Worm (Caenorhabditis elegans) whole organism, late embryonic: ENCODE data around the gene C14A6.8.

ENCODE experiments used
- C08G9.2 ChIP-seq: sonication (generic microtip); optimal IDR thresholded peaks from 2 replicates; lab custom pipeline; 2016; ENCODE audit warnings: mild to moderate bottlenecking, missing genetic modification characterization, moderate library complexity, missing compliant biosample characterization
- C38D4.7 ChIP-seq: fragments of 200-800 bp; sonication (Bioruptor generic); optimal IDR thresholded peaks from 2 replicates; lab custom pipeline; 2018; ENCODE audit warnings: mild to moderate bottlenecking, missing genetic modification characterization, moderate library complexity, missing compliant biosample characterization
- F13H6.1 ChIP-seq: sonication (generic microtip); optimal IDR thresholded peaks from 2 replicates; lab custom pipeline; 2016; ENCODE audit warnings: missing genetic modification characterization, missing compliant biosample characterization
- ceh-18 ChIP-seq: sonication (generic microtip); optimal IDR thresholded peaks from 2 replicates; lab custom pipeline; 2016; ENCODE audit warnings: missing genetic modification characterization, missing compliant biosample characterization
- ceh-2 ChIP-seq: sonication (generic microtip); optimal IDR thresholded peaks from 2 replicates; lab custom pipeline; 2016; ENCODE audit warnings: missing genotype, missing genetic modification characterization, missing compliant biosample characterization
- ceh-24 ChIP-seq: sonication (generic microtip); optimal IDR thresholded peaks from 2 replicates; lab custom pipeline; 2016; ENCODE audit warnings: mild to moderate bottlenecking, missing genetic modification characterization, missing compliant biosample characterization
- ceh-30 ChIP-seq: fragments of 150-350 bp; optimal IDR thresholded peaks from 2 replicates; lab custom pipeline; 2014; ENCODE audit warnings: missing biosample characterization, missing genetic modification characterization
- ceh-31 ChIP-seq: sonication (generic microtip); optimal IDR thresholded peaks from 2 replicates; lab custom pipeline; 2016; ENCODE audit warnings: missing genetic modification characterization, missing compliant biosample characterization
- ceh-48 ChIP-seq: sonication (generic microtip); optimal IDR thresholded peaks from 2 replicates; lab custom pipeline; 2016; ENCODE audit warnings: missing genetic modification characterization, inconsistent platforms, missing compliant biosample characterization
- dve-1 ChIP-seq: sonication (generic microtip); optimal IDR thresholded peaks from 2 replicates; lab custom pipeline; 2017; ENCODE audit warnings: antibody characterized with exemption, mild to moderate bottlenecking, missing genetic modification characterization, missing compliant biosample characterization
- elt-2 ChIP-seq: sonication (generic microtip); optimal IDR thresholded peaks from 2 replicates; lab custom pipeline; 2016; ENCODE audit warnings: missing genetic modification reagents, missing genetic modification characterization, missing compliant biosample characterization
- elt-4 ChIP-seq: sonication (generic microtip); optimal IDR thresholded peaks from 2 replicates; lab custom pipeline; 2016; ENCODE audit warnings: missing genetic modification characterization, missing compliant biosample characterization
- ets-4 ChIP-seq: sonication (generic microtip); optimal IDR thresholded peaks from 2 replicates; lab custom pipeline; 2016; ENCODE audit warnings: missing genetic modification characterization, missing compliant biosample characterization
- eyg-1 ChIP-seq: sonication (generic microtip); optimal IDR thresholded peaks from 2 replicates; lab custom pipeline; 2016; ENCODE audit warnings: missing genotype, missing genetic modification characterization, missing compliant biosample characterization
- fax-1 ChIP-seq: sonication (generic microtip); optimal IDR thresholded peaks from 2 replicates; lab custom pipeline; 2016; ENCODE audit warnings: missing genotype, missing genetic modification characterization, missing compliant biosample characterization
- fkh-6 ChIP-seq: sonication (generic microtip); optimal IDR thresholded peaks from 2 replicates; lab custom pipeline; 2016; ENCODE audit warnings: missing genetic modification characterization, missing compliant biosample characterization
- hlh-13 ChIP-seq: fragments of 200-800 bp; sonication (Bioruptor generic); optimal IDR thresholded peaks from 2 replicates; lab custom pipeline; 2018; ENCODE audit warnings: mild to moderate bottlenecking, missing genetic modification characterization, missing compliant biosample characterization
- hlh-15 ChIP-seq: sonication (generic microtip); optimal IDR thresholded peaks from 2 replicates; lab custom pipeline; 2016; ENCODE audit warnings: missing genetic modification characterization, missing compliant biosample characterization
- hlh-30 ChIP-seq: sonication (generic microtip); optimal IDR thresholded peaks from 2 replicates; lab custom pipeline; 2017; ENCODE audit warnings: antibody characterized with exemption, missing genetic modification characterization, missing compliant biosample characterization; ENCODE audit not compliant: insufficient read depth
- hlh-6 ChIP-seq: sonication (generic microtip); optimal IDR thresholded peaks from 2 replicates; lab custom pipeline; 2016; ENCODE audit warnings: missing genotype, missing genetic modification characterization, missing compliant biosample characterization
- hlh-8 ChIP-seq: sonication (generic microtip); optimal IDR thresholded peaks from 2 replicates; lab custom pipeline; 2016; ENCODE audit warnings: missing genotype, missing genetic modification characterization, missing compliant biosample characterization
- lin-11 ChIP-seq: fragments of 200-800 bp; sonication (Bioruptor generic); optimal IDR thresholded peaks from 2 replicates; lab custom pipeline; 2018; ENCODE audit warnings: mild to moderate bottlenecking, missing genetic modification characterization, missing compliant biosample characterization
- madf-2 ChIP-seq: sonication (generic microtip); optimal IDR thresholded peaks from 2 replicates; lab custom pipeline; 2017; ENCODE audit warnings: missing genetic modification characterization, missing compliant biosample characterization
- pag-3 ChIP-seq: sonication (generic microtip); optimal IDR thresholded peaks from 2 replicates; lab custom pipeline; 2016; ENCODE audit warnings: missing compliant biosample characterization, missing genetic modification characterization, borderline replicate concordance
- pat-9 ChIP-seq: fragments of 200-800 bp; sonication (Bioruptor generic); optimal IDR thresholded peaks from 2 replicates; lab custom pipeline; 2018; ENCODE audit warnings: mild to moderate bottlenecking, missing genetic modification characterization, moderate library complexity, missing compliant biosample characterization
- pax-1 ChIP-seq: fragments of 150-350 bp; optimal IDR thresholded peaks from 2 replicates; lab custom pipeline; 2014; ENCODE audit warnings: missing biosample characterization, missing genetic modification characterization
- pha-4 ChIP-seq: fragments of 150-350 bp; optimal IDR thresholded peaks from 2 replicates; lab custom pipeline; 2018; ENCODE audit warnings: missing biosample characterization, missing genetic modification reagents, missing genetic modification characterization
- pros-1 ChIP-seq: fragments of 150-350 bp; optimal IDR thresholded peaks from 2 replicates; lab custom pipeline; 2014; ENCODE audit warnings: missing biosample characterization, missing genetic modification reagents, missing genetic modification characterization
- sdc-2 ChIP-seq: sonication (generic microtip); optimal IDR thresholded peaks from 2 replicates; lab custom pipeline; 2016; ENCODE audit warnings: missing genotype, missing genetic modification characterization, missing compliant biosample characterization
- sox-2 ChIP-seq: fragments of 200-800 bp; sonication (Bioruptor generic); IDR thresholded peaks from 2 replicates; pipeline ENCODE4 v1.3.6; 2022; ENCODE audit warnings: missing genetic modification reagents, missing genetic modification characterization, missing compliant biosample characterization
- sox-4 ChIP-seq: sonication (generic microtip); optimal IDR thresholded peaks from 2 replicates; lab custom pipeline; 2017; ENCODE audit warnings: mild to moderate bottlenecking, missing genetic modification characterization, inconsistent platforms, missing compliant biosample characterization
- tbx-2 ChIP-seq: sonication (generic microtip); optimal IDR thresholded peaks from 2 replicates; lab custom pipeline; 2016; ENCODE audit warnings: missing genetic modification characterization, missing compliant biosample characterization
- unc-3 ChIP-seq, 2 experiments: fragments of 200-800 bp in 1 of 2; sonication (Bioruptor generic) in 1 of 2; sonication (generic microtip) in 1 of 2; conservative IDR thresholded peaks in 1 of 2; optimal IDR thresholded peaks in 1 of 2; 2 replicates each; pipeline versions ENCODE4 v1.3.6 to Lab custom; 2016 to 2022; ENCODE audit warnings: missing compliant biosample characterization in 2 of 2, missing genetic modification characterization in 2 of 2, missing genetic modification reagents in 1 of 2
- unc-55 ChIP-seq: sonication (generic microtip); optimal IDR thresholded peaks from 2 replicates; lab custom pipeline; 2017; ENCODE audit warnings: missing biosample characterization, missing genetic modification reagents, missing genetic modification characterization
- unc-86 ChIP-seq: sonication (generic microtip); optimal IDR thresholded peaks from 2 replicates; lab custom pipeline; 2016; ENCODE audit warnings: missing genetic modification characterization, missing compliant biosample characterization
- zip-5 ChIP-seq: sonication (generic microtip); optimal IDR thresholded peaks from 2 replicates; lab custom pipeline; 2016; ENCODE audit warnings: missing genetic modification characterization, missing compliant biosample characterization

C14A6.8 gene

DNA sequence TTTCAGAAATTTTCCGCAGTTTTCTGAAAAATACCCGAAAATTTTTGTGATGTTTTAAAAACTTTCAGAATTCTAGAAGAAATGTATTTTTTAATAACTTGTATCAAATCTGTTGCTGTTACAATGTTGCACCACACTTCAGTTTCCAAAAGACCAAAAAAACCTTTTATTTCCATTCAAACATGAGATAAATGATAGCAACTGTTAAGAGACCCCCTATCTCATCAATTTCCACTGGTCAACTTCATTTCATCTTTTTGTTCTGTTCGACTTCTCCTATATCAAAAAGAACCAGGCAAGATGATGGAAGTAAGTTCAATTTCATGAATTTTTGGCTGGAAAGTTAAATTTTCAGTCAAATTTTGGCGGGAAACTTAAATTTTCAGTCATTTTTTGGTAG is 27.0 kb upstream of the C14A6.8 start, which contains the start of gene F16H6.4:
Gene F16H6.4, plus strand, starts transcription at position 301 of the 400 bp plus-strand sequence.
- TF ChIP-seq C38D4.7 (GFP tag; lab: Kevin White, UChicago) (no peak), sox-4 (tag; lab: Kevin White, UChicago) (no peak), F13H6.1 (no peak), C08G9.2 (no peak), elt-2 (no peak), ceh-30 (tag; lab: Kevin White, UChicago) (no peak), fax-1 (tag; lab: Kevin White, UChicago) (no peak)
- TF ChIP-seq, all 69 proteins: peak for 0

DNA sequence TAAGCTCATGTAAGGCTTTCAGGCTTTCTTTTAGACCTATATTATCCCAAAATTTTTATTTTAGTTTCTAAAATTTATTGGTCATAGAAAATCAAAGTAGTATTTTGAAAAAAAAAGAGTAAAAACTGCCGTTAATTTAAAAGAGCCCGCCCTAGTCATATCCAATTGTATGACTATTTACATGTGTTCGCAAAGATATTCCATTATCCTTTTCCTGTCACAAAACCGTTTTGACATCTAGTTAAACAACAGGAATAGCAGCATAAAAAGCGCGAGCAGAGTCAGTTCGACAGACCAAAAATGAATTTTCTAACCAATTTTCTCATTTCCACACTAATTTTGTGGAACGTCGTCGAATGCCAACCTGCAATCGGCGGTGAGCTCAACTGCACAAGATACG is 23.5 kb upstream of the C14A6.8 start, which contains the start of gene F16H6.3:
Gene F16H6.3, plus strand, starts transcription at position 301 of the 400 bp plus-strand sequence.
- TF ChIP-seq elt-4 (tag; lab: Kevin White, UChicago), result no peak
- TF ChIP-seq hlh-8, result no peak
- TF ChIP-seq fkh-6 (tag; lab: Kevin White, UChicago), result no peak
- TF ChIP-seq sdc-2, result no peak
- TF ChIP-seq unc-3 (GFP tag; conservative IDR thresholded peaks at IDR 0.05; lab: Robert Waterston, UW), result no peak
- TF ChIP-seq unc-3 (tag; optimal IDR thresholded peaks at IDR 0.05; lab: Kevin White, UChicago), result no peak
- TF ChIP-seq pax-1, result no peak
- TF ChIP-seq hlh-6 (tag; lab: Kevin White, UChicago), result no peak
- no peak for TF ChIP-seq pros-1 (tag; lab: Kevin White, UChicago)
- no peak for TF ChIP-seq eyg-1 (tag; lab: Kevin White, UChicago)
- TF ChIP-seq dve-1 (tag; lab: Kevin White, UChicago), result no peak
- TF ChIP-seq hlh-15 (tag; lab: Kevin White, UChicago), result no peak
- TF ChIP-seq ceh-48, result no peak
- TF ChIP-seq unc-86 (tag; lab: Kevin White, UChicago), result no peak
- TF ChIP-seq hlh-30 (tag; lab: Kevin White, UChicago), result no peak
- TF ChIP-seq ceh-18 (tag; lab: Kevin White, UChicago), result no peak
- TF ChIP-seq pag-3, result no peak
- no peak for TF ChIP-seq ceh-2
- no peak for TF ChIP-seq C08G9.2
- TF ChIP-seq sox-2, result no peak

DNA sequence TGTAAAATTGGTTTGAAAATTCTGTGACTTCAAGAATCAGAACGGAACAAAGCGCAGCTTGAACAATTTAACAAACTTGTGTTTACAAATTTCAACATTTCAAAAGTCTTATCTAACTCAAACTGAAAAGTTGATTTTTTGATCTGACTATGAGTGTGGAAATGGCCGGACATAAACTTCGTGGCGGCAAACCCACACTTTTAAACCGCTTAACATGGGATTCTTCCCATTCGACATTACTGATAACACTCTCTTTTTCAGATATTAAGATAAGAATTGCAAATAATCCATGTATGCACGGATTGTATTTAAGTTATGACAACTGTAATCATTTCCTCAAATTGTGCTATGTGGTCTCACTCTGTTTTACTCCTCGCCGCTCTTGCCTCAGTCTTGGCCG is 19.7 kb upstream of the C14A6.8 start, which contains the start of gene clec-42:
Gene clec-42, plus strand, starts transcription at position 285 of the 400 bp plus-strand sequence.
- TF ChIP-seq lin-11 (tag; lab: Kevin White, UChicago), result no peak
- TF ChIP-seq madf-2, result no peak
- no peak for TF ChIP-seq ets-4
- no peak for TF ChIP-seq elt-4 (tag; lab: Kevin White, UChicago)

DNA sequence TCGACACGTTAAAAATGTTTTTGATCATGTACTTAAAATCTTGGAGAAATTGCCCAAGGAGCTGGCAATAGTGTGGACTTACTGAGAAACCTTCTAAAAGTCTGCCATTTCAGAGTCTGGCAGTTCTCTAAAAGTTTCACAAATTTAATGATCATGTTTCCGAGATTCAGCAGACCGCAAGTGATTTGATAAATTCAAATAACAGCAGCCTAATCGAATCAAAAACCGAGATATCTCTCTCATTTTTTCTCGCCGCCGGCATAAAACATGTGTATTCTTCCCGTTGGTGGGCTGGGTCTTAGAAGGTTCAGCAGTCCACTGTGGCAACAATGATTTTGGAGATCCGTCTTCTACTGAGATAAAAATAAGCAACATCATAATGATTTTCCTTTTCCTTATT is 17.7 kb upstream of the C14A6.8 start, which contains the start of gene clec-246:
Gene clec-246, plus strand, starts transcription at position 301 of the 400 bp plus-strand sequence.
- TF ChIP-seq ceh-24 (tag; lab: Kevin White, UChicago) (no peak), pat-9 (tag; lab: Kevin White, UChicago) (no peak), unc-55 (GFP tag; lab: Kevin White, UChicago) (no peak), pros-1 (tag; lab: Kevin White, UChicago) (no peak), zip-5 (tag; lab: Kevin White, UChicago) (no peak), lin-11 (tag; lab: Kevin White, UChicago) (no peak), ceh-18 (tag; lab: Kevin White, UChicago) (no peak), ceh-2 (no peak), pha-4 (tag; lab: Kevin White, UChicago) (no peak), hlh-13 (GFP tag; lab: Kevin White, UChicago) (no peak), ceh-31 (tag; lab: Kevin White, UChicago) (no peak), sox-2 (no peak), tbx-2 (no peak)
- TF ChIP-seq, all 69 proteins: peak for 0
